Fruit fly (Drosophila melanogaster) whole organism, pupa: ENCODE results near the gene lin-28.

Experiments used
- CG10348 ChIP-seq: fragments of 200-800 bp; sonication (Bioruptor generic); IDR thresholded peaks from 2 replicates; pipeline ENCODE4 v1.3.6; 2022; ENCODE audit warnings: missing biosample characterization, missing genetic modification characterization
- CG12605 ChIP-seq: fragments of 200-800 bp; sonication (Bioruptor generic); IDR thresholded peaks from 2 replicates; pipeline ENCODE4 v1.3.6; 2022; ENCODE audit warnings: missing biosample characterization, missing genetic modification characterization
- CG13204 ChIP-seq: fragments of 200-800 bp; sonication (Bioruptor generic); optimal IDR thresholded peaks from 2 replicates; lab custom pipeline; 2018; ENCODE audit warnings: missing biosample characterization, mild to moderate bottlenecking, missing genetic modification characterization, moderate library complexity
- CG14655 ChIP-seq: fragments of 200-800 bp; sonication (Bioruptor generic); optimal IDR thresholded peaks from 3 replicates; lab custom pipeline; 2017; ENCODE audit warnings: mild to moderate bottlenecking, missing biosample characterization, missing genetic modification reagents, missing genetic modification characterization
- CG15710 ChIP-seq: fragments of 200-800 bp; sonication (Bioruptor generic); optimal IDR thresholded peaks from 2 replicates; lab custom pipeline; 2018; ENCODE audit warnings: missing biosample characterization, mild to moderate bottlenecking, missing genetic modification characterization, moderate library complexity
- CG17806 ChIP-seq: fragments of 200-800 bp; sonication (Bioruptor generic); optimal IDR thresholded peaks from 2 replicates; lab custom pipeline; 2018; ENCODE audit warnings: missing biosample characterization, mild to moderate bottlenecking, missing genetic modification characterization, moderate library complexity
- CG32121 ChIP-seq: fragments of 200-800 bp; sonication (Bioruptor generic); IDR thresholded peaks from 2 replicates; pipeline ENCODE4 v1.3.6; 2022; ENCODE audit warnings: missing biosample characterization, missing genetic modification characterization
- CG34367 ChIP-seq: fragments of 200-800 bp; sonication (Bioruptor generic); optimal IDR thresholded peaks from 2 replicates; lab custom pipeline; 2018; ENCODE audit warnings: missing biosample characterization, mild to moderate bottlenecking, missing genetic modification characterization
- CG4496 ChIP-seq: fragments of 200-800 bp; sonication (Bioruptor generic); IDR thresholded peaks from 3 replicates; pipeline ENCODE4 v1.3.6; 2022; ENCODE audit warnings: missing biosample characterization, missing genetic modification characterization
- CG8159 ChIP-seq: fragments of 200-800 bp; sonication (Bioruptor generic); optimal IDR thresholded peaks from 3 replicates; lab custom pipeline; 2018; ENCODE audit warnings: missing biosample characterization, mild to moderate bottlenecking, missing genetic modification characterization, moderate library complexity
- CG8301 ChIP-seq: fragments of 200-800 bp; sonication (Bioruptor generic); optimal IDR thresholded peaks from 2 replicates; lab custom pipeline; 2018; ENCODE audit warnings: missing biosample characterization, mild to moderate bottlenecking, missing genetic modification characterization
- CG9948 ChIP-seq: fragments of 200-800 bp; sonication (Bioruptor generic); optimal IDR thresholded peaks from 2 replicates; lab custom pipeline; 2018; ENCODE audit warnings: missing biosample characterization, mild to moderate bottlenecking, missing genetic modification characterization, moderate library complexity
- D1 ChIP-seq: fragments of 200-800 bp; sonication (Bioruptor generic); optimal IDR thresholded peaks from 2 replicates; lab custom pipeline; 2018; ENCODE audit warnings: missing biosample characterization, mild to moderate bottlenecking, missing genetic modification characterization, moderate library complexity
- EcR ChIP-seq: fragments of 200-800 bp; sonication (Bioruptor generic); optimal IDR thresholded peaks from 3 replicates; lab custom pipeline; 2019; ENCODE audit warnings: missing biosample characterization, missing genetic modification characterization, mild to moderate bottlenecking, moderate library complexity, missing genetic modification reagents
- Ets98B ChIP-seq: fragments of 200-800 bp; sonication (Bioruptor generic); IDR thresholded peaks from 2 replicates; pipeline ENCODE4 v1.3.6; 2022; ENCODE audit warnings: missing biosample characterization, missing genetic modification characterization
- Pif1A ChIP-seq: fragments of 200-800 bp; sonication (Bioruptor generic); optimal IDR thresholded peaks from 3 replicates; lab custom pipeline; 2016; ENCODE audit warnings: missing biosample characterization, missing genetic modification characterization
- Pif1B ChIP-seq: fragments of 200-800 bp; sonication (Bioruptor generic); optimal IDR thresholded peaks from 3 replicates; lab custom pipeline; 2016; ENCODE audit warnings: missing biosample characterization, missing genetic modification characterization
- Snoo ChIP-seq: fragments of 200-800 bp; sonication (Bioruptor generic); optimal IDR thresholded peaks from 3 replicates; lab custom pipeline; 2017; ENCODE audit warnings: missing biosample characterization, mild to moderate bottlenecking, missing genetic modification characterization, inconsistent platforms
- fd96Ca ChIP-seq: fragments of 200-800 bp; sonication (Bioruptor generic); IDR thresholded peaks from 3 replicates; pipeline ENCODE4 v1.3.6; 2022; ENCODE audit warnings: missing biosample characterization, missing genetic modification characterization
- gl ChIP-seq: fragments of 200-800 bp; sonication (Bioruptor generic); optimal IDR thresholded peaks from 2 replicates; lab custom pipeline; 2018; ENCODE audit warnings: missing biosample characterization, mild to moderate bottlenecking, missing genetic modification characterization
- rn ChIP-seq: fragments of 200-800 bp; sonication (Bioruptor generic); IDR thresholded peaks from 2 replicates; pipeline ENCODE4 v1.3.6; 2022; ENCODE audit warnings: missing biosample characterization, missing genetic modification characterization

lin-28 gene

dm6 chr3L:5633247-5634187, 21.0 kb upstream of the lin-28 start:
- TF ChIP-seq EcR (GFP tag; lab: Kevin White, UChicago): peak; percentile 85
- no peak; the same call in 1 of the 2 replicates for TF ChIP-seq Ets98B (GFP tag; lab: Robert Waterston, UW)
- no peak for TF ChIP-seq rn (GFP tag; lab: Robert Waterston, UW)
- no peak for TF ChIP-seq Snoo (tag; lab: Kevin White, UChicago)
- TF ChIP-seq Pif1B (GFP tag; lab: Kevin White, UChicago): peak; percentile 50
- TF ChIP-seq CG8301 (tag; lab: Kevin White, UChicago): peak; percentile 48
- TF ChIP-seq CG4496 (GFP tag; lab: Robert Waterston, UW): peak; percentile 43; the same call in 1 of the 3 replicates
- TF ChIP-seq gl (tag; lab: Kevin White, UChicago): no peak
- no peak for TF ChIP-seq fd96Ca (GFP tag; lab: Robert Waterston, UW)
- TF ChIP-seq CG17806 (tag; lab: Kevin White, UChicago): peak; percentile 80
- TF ChIP-seq CG14655 (GFP tag; lab: Kevin White, UChicago): peak; percentile 85
- TF ChIP-seq Pif1A: peak; percentile 33
- peak; percentile 34 for TF ChIP-seq CG34367 (tag; lab: Kevin White, UChicago)
- peak; percentile 88 for TF ChIP-seq CG9948
- TF ChIP-seq CG32121 (GFP tag; lab: Robert Waterston, UW): no peak
- peak; percentile 10 for TF ChIP-seq D1 (tag; lab: Kevin White, UChicago)
- TF ChIP-seq CG13204 (GFP tag; lab: Kevin White, UChicago): no peak
- no peak for TF ChIP-seq CG15710
- TF ChIP-seq CG10348 (GFP tag; lab: Robert Waterston, UW): no peak
- TF ChIP-seq CG8159: peak; percentile 36
- TF ChIP-seq CG12605 (GFP tag; lab: Robert Waterston, UW): peak; percentile 67

- TF ChIP-seq Pif1B (GFP tag; lab: Kevin White, UChicago) (no peak), gl (tag; lab: Kevin White, UChicago) (no peak), EcR (GFP tag; lab: Kevin White, UChicago) (peak; percentile 98), CG8301 (tag; lab: Kevin White, UChicago) (no peak), CG10348 (GFP tag; lab: Robert Waterston, UW) (no peak), CG13204 (GFP tag; lab: Kevin White, UChicago) (peak; percentile 17), D1 (tag; lab: Kevin White, UChicago) (no peak), Ets98B (GFP tag; lab: Robert Waterston, UW) (no peak), CG4496 (GFP tag; lab: Robert Waterston, UW) (0 out of 3 replicates have a peak, but pooled peaks have one; percentile 37), Snoo (tag; lab: Kevin White, UChicago) (peak; percentile 3), fd96Ca (GFP tag; lab: Robert Waterston, UW) (no peak), CG32121 (GFP tag; lab: Robert Waterston, UW) (no peak), CG34367 (tag; lab: Kevin White, UChicago) (no peak)
Measured at dm6 chr3L:5634188-5634894, 20.1 kb upstream of the lin-28 start.

dm6 chr3L:5635237-5636025, 19.1 kb upstream of the lin-28 start:
- TF ChIP-seq CG15710: peak; percentile 29
- no peak for TF ChIP-seq CG4496 (GFP tag; lab: Robert Waterston, UW)
- TF ChIP-seq CG32121 (GFP tag; lab: Robert Waterston, UW): no peak
- peak; percentile 25 for TF ChIP-seq Pif1A
- TF ChIP-seq CG13204 (GFP tag; lab: Kevin White, UChicago): peak; percentile 22
- no peak; the same call in 2 of the 3 replicates for TF ChIP-seq fd96Ca (GFP tag; lab: Robert Waterston, UW)
- TF ChIP-seq CG34367 (tag; lab: Kevin White, UChicago): peak; percentile 23
- TF ChIP-seq rn (GFP tag; lab: Robert Waterston, UW): no peak
- peak; percentile 55 for TF ChIP-seq CG8159
- TF ChIP-seq Snoo (tag; lab: Kevin White, UChicago): no peak
- peak; percentile 42 for TF ChIP-seq CG14655 (GFP tag; lab: Kevin White, UChicago)
- TF ChIP-seq Ets98B (GFP tag; lab: Robert Waterston, UW): no peak
- peak; percentile 50 for TF ChIP-seq CG9948
- peak; percentile 41 for TF ChIP-seq CG8301 (tag; lab: Kevin White, UChicago)
- TF ChIP-seq gl (tag; lab: Kevin White, UChicago): no peak
- no peak for TF ChIP-seq D1 (tag; lab: Kevin White, UChicago)
- no peak for TF ChIP-seq CG12605 (GFP tag; lab: Robert Waterston, UW)
- TF ChIP-seq CG17806 (tag; lab: Kevin White, UChicago): peak; percentile 54
- TF ChIP-seq Pif1B (GFP tag; lab: Kevin White, UChicago): no peak
- TF ChIP-seq CG10348 (GFP tag; lab: Robert Waterston, UW): no peak
- peak; percentile 89 for TF ChIP-seq EcR (GFP tag; lab: Kevin White, UChicago)

- peak; percentile 36 for TF ChIP-seq CG34367 (tag; lab: Kevin White, UChicago)
- TF ChIP-seq EcR (GFP tag; lab: Kevin White, UChicago): peak; percentile 67
- peak; percentile 47 for TF ChIP-seq CG8301 (tag; lab: Kevin White, UChicago)
- peak; percentile 49 for TF ChIP-seq CG14655 (GFP tag; lab: Kevin White, UChicago)
- TF ChIP-seq CG17806 (tag; lab: Kevin White, UChicago): peak; percentile 59
- TF ChIP-seq Snoo (tag; lab: Kevin White, UChicago): peak; percentile 45
- no peak for TF ChIP-seq CG32121 (GFP tag; lab: Robert Waterston, UW)
- peak; percentile 76 for TF ChIP-seq CG8159
- TF ChIP-seq CG15710: peak; percentile 62
- TF ChIP-seq Ets98B (GFP tag; lab: Robert Waterston, UW): no peak
- peak; percentile 16 for TF ChIP-seq Pif1B (GFP tag; lab: Kevin White, UChicago)
- TF ChIP-seq CG9948: peak; percentile 58
- no peak for TF ChIP-seq fd96Ca (GFP tag; lab: Robert Waterston, UW)
- peak; percentile 63 for TF ChIP-seq Pif1A
Measured at dm6 chr3L:5637477-5637876, 17.0 kb upstream of the lin-28 start.
